Fruit fly (Drosophila melanogaster): ENCODE data around the gene ppk28.

Gene ppk28

DNA sequence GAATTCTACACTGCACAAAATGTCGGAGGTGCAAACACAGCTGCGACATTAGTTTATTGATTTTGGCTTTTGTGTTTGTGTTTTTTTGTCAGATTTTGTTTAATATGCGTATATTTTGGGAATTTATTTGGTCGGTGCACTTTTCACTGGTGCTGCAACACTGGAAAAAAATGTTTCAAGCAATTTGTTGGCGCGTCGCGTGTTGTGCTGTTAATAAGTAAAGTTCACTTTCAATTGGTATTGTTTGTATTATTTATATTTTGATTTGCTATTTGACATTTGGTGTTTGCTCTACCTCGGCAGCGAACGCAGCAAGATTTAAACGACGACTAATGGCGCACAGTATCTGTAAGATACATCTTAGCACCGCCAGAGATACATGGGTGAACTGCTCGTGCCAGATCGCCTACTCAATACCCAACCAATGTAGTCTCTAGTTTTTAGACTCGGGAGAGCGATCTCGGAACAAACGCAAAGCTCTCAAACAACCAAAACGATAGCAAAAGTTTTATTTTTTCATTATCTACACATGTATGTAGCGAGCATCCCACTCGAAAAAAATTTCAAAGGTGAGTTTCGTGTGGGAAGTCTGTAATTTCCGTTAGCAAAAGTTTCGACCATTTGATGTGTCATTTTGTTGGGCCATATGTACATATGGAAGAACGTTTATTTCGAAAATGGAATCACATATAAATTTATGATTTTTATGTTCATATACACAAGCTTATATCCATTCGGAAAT lies 23.5 kb upstream of the ppk28 start (continued):
- TF ChIP-seq prd (optimal IDR thresholded peaks at IDR 0.05) (no peak), prd (GFP tag; IDR thresholded peaks at IDR 0.05) (peak; percentile 59; the same call in 2 of the 3 replicates), CG32767 (GFP tag; IDR thresholded peaks at IDR 0.05) (peak; percentile 32; the same call in 1 of the 2 replicates), E2f2 (GFP tag; IDR thresholded peaks at IDR 0.05) (peak; percentile 23; the same call in 1 of the 2 replicates), nerfin-2 (GFP tag; IDR thresholded peaks at IDR 0.05; ENCODE audit: partially characterized antibody) (no peak), fd102C (GFP tag; optimal IDR thresholded peaks at IDR 0.05) (no peak), BEAF-32 (GFP tag; optimal IDR thresholded peaks at IDR 0.05) (no peak), CG2889 (GFP tag; IDR thresholded peaks at IDR 0.05) (no peak), CG5245 (GFP tag; optimal IDR thresholded peaks at IDR 0.05) (peak; percentile 34), fu2 (GFP tag; optimal IDR thresholded peaks at IDR 0.05) (no peak), CG13296 (GFP tag; optimal IDR thresholded peaks at IDR 0.05) (peak; percentile 5), CG15269 (tag; optimal IDR thresholded peaks at IDR 0.05) (peak; percentile 69), CG13287 (GFP tag; IDR thresholded peaks at IDR 0.05; ENCODE audit: partially characterized antibody) (0 out of 2 replicates have a peak, but pooled peaks have one; percentile 20), HLHmδ (GFP tag; optimal IDR thresholded peaks at IDR 0.05) (no peak), Rfx (GFP tag; IDR thresholded peaks at IDR 0.05) (peak; percentile 71), nerfin-1 (tag; optimal IDR thresholded peaks at IDR 0.05) (no peak), inv (GFP tag; IDR thresholded peaks at IDR 0.05; ENCODE audit: partially characterized antibody) (no peak), br (optimal IDR thresholded peaks at IDR 0.05) (no peak), dm (GFP tag; optimal IDR thresholded peaks at IDR 0.05) (peak; percentile 9), B-H2 (GFP tag; optimal IDR thresholded peaks at IDR 0.05) (no peak), psq (GFP tag; optimal IDR thresholded peaks at IDR 0.05) (no peak), CG14965 (GFP tag; optimal IDR thresholded peaks at IDR 0.05; ENCODE audit: borderline replicate concordance) (peak; percentile 18), lilli (GFP tag; optimal IDR thresholded peaks at IDR 0.05) (peak; percentile 69), ERR (GFP tag; optimal IDR thresholded peaks at IDR 0.05) (no peak), CG9215 (GFP tag; IDR thresholded peaks at IDR 0.05) (peak; percentile 29; the same call in 1 of the 2 replicates), Ravus (GFP tag; IDR thresholded peaks at IDR 0.05) (no peak), Mes4 (GFP tag; optimal IDR thresholded peaks at IDR 0.05) (peak; percentile 36), CG11723 (GFP tag; optimal IDR thresholded peaks at IDR 0.05) (peak; percentile 21), vvl (GFP tag; IDR thresholded peaks at IDR 0.05) (peak; percentile 58), CG17802 (tag; optimal IDR thresholded peaks at IDR 0.05) (peak; percentile 13), ATbp (GFP tag; optimal IDR thresholded peaks at IDR 0.05) (peak; percentile 49), Sry-δ (GFP tag; optimal IDR thresholded peaks at IDR 0.05) (no peak), dmrt11E (tag; optimal IDR thresholded peaks at IDR 0.05) (peak; percentile 14), CG2116 (GFP tag; optimal IDR thresholded peaks at IDR 0.05) (no peak), CG3838 (GFP tag; optimal IDR thresholded peaks at IDR 0.05) (no peak), CoRest (tag; optimal IDR thresholded peaks at IDR 0.05) (peak; percentile 53), Fer1 (GFP tag; optimal IDR thresholded peaks at IDR 0.05) (peak; percentile 54), Oli (tag; optimal IDR thresholded peaks at IDR 0.05) (peak; percentile 53), pho (GFP tag; optimal IDR thresholded peaks at IDR 0.05) (peak; percentile 39), CG34422 (GFP tag; IDR thresholded peaks at IDR 0.05) (peak; percentile 57), sna (GFP tag; IDR thresholded peaks at IDR 0.05; ENCODE audit: partially characterized antibody) (no peak), Adf1 (GFP tag; IDR thresholded peaks at IDR 0.05) (no peak), Meics (GFP tag; optimal IDR thresholded peaks at IDR 0.05) (peak; percentile 56), run (tag; optimal IDR thresholded peaks at IDR 0.05) (peak; percentile 37), CG10565 (GFP tag; optimal IDR thresholded peaks at IDR 0.05) (no peak), Ada2b (GFP tag; IDR thresholded peaks at IDR 0.05) (peak; percentile 58), CG4707 (GFP tag; optimal IDR thresholded peaks at IDR 0.05) (no peak), Mrtf (GFP tag; IDR thresholded peaks at IDR 0.05) (0 out of 3 replicates have a peak, but pooled peaks have one; percentile 37), schlank (tag; optimal IDR thresholded peaks at IDR 0.05) (peak; percentile 2)

All from whole organism, embryonic.